Worm (Caenorhabditis elegans) whole organism, L4 larva: ENCODE measurements around the gene tmem-138.
A peak's percentile ranks its signal among the peaks of the same experiment; 100 is the strongest.

Experiments
- D1046.2 ChIP-seq: fragments of 200-800 bp; sonication (Bioruptor generic); IDR thresholded peaks from 2 replicates; pipeline ENCODE4 v1.3.6; 2022; ENCODE audit warnings: missing genetic modification characterization, missing compliant biosample characterization
- F10B5.3 ChIP-seq: sonication (generic microtip); optimal IDR thresholded peaks from 2 replicates; lab custom pipeline; 2016; ENCODE audit warnings: mild to moderate bottlenecking, missing genetic modification characterization, missing compliant biosample characterization
- F26F4.8 ChIP-seq: fragments of 200-800 bp; sonication (Bioruptor generic); conservative IDR thresholded peaks from 2 replicates; pipeline ENCODE4 v1.3.6; 2022; ENCODE audit warnings: missing genetic modification characterization, missing compliant biosample characterization
- R02D3.7 ChIP-seq: fragments of 150-350 bp; sonication (generic microtip); optimal IDR thresholded peaks from 3 replicates; lab custom pipeline; 2014; ENCODE audit warnings: missing biosample characterization, missing genetic modification characterization
- T20F7.1 ChIP-seq: fragments of 200-800 bp; sonication (Bioruptor generic); optimal IDR thresholded peaks from 2 replicates; lab custom pipeline; 2018; ENCODE audit warnings: mild to moderate bottlenecking, missing genetic modification characterization, missing compliant biosample characterization
- T26A8.4 ChIP-seq: fragments of 200-800 bp; sonication (Bioruptor generic); IDR thresholded peaks from 2 replicates; pipeline ENCODE4 v1.3.6; 2022; ENCODE audit warnings: missing genetic modification characterization, missing compliant biosample characterization
- ZK546.5 ChIP-seq, 2 experiments: sonication (generic microtip); optimal IDR thresholded peaks; 2 replicates each; lab custom pipeline; 2017; ENCODE audit warnings: missing biosample characterization in 2 of 2, missing genetic modification characterization in 2 of 2
- aha-1 ChIP-seq: fragments of 150-350 bp; peaks from one replicate; lab custom pipeline; 2014; ENCODE audit warnings: missing biosample characterization, missing genetic modification characterization
- aly-2 ChIP-seq: sonication (generic microtip); optimal IDR thresholded peaks from 2 replicates; lab custom pipeline; 2018; ENCODE audit warnings: missing biosample characterization, missing genetic modification characterization
- ama-1 ChIP-seq: fragments of 150-350 bp; optimal IDR thresholded peaks from 2 replicates; lab custom pipeline; 2014; ENCODE audit warnings: inconsistent platforms, mixed read lengths
- attf-4 ChIP-seq: sonication (generic microtip); optimal IDR thresholded peaks from 3 replicates; lab custom pipeline; 2017; ENCODE audit warnings: missing biosample characterization, missing genetic modification characterization
- ceh-28 ChIP-seq: fragments of 150-350 bp; optimal IDR thresholded peaks from 2 replicates; lab custom pipeline; 2014; ENCODE audit warnings: missing biosample characterization, missing genetic modification reagents, missing genetic modification characterization
- ceh-32 ChIP-seq: sonication (generic microtip); optimal IDR thresholded peaks from 2 replicates; lab custom pipeline; 2016; ENCODE audit warnings: mild to moderate bottlenecking, missing genetic modification characterization, missing compliant biosample characterization; ENCODE audit not compliant: poor library complexity
- ceh-44 ChIP-seq: fragments of 200-800 bp; sonication (Bioruptor generic); IDR thresholded peaks from 2 replicates; pipeline ENCODE4 v1.3.6; 2022; ENCODE audit warnings: missing genetic modification reagents, missing genetic modification characterization, missing compliant biosample characterization
- ceh-62 ChIP-seq: sonication (generic microtip); optimal IDR thresholded peaks from 2 replicates; lab custom pipeline; 2017; ENCODE audit warnings: missing biosample characterization, missing genetic modification characterization
- cey-2 ChIP-seq: sonication (generic microtip); optimal IDR thresholded peaks from 3 replicates; lab custom pipeline; 2017; ENCODE audit warnings: missing genetic modification characterization, mild to moderate bottlenecking, missing compliant biosample characterization, antibody characterized with exemption, borderline replicate concordance; ENCODE audit not compliant: insufficient read depth
- daf-12 ChIP-seq: fragments of 150-350 bp; optimal IDR thresholded peaks from 2 replicates; lab custom pipeline; 2014; ENCODE audit warnings: missing biosample characterization, missing genetic modification reagents, missing genetic modification characterization
- daf-16 ChIP-seq, 3 experiments: sonication (generic microtip); optimal IDR thresholded peaks; 2 replicates each; lab custom pipeline; 2016 to 2017; ENCODE audit warnings: missing genetic modification characterization in 3 of 3, missing genetic modification reagents in 3 of 3, mild to moderate bottlenecking in 2 of 3, missing compliant biosample characterization in 2 of 3, missing biosample characterization in 1 of 3, moderate library complexity in 1 of 3
- daf-19 ChIP-seq: fragments of 200-800 bp; sonication (Bioruptor generic); conservative IDR thresholded peaks from 2 replicates; pipeline ENCODE4 v1.3.6; 2022; ENCODE audit warnings: missing genetic modification characterization, missing compliant biosample characterization
- dmd-8 ChIP-seq: fragments of 200-800 bp; sonication (Bioruptor generic); IDR thresholded peaks from 2 replicates; pipeline ENCODE4 v1.3.6; 2022; ENCODE audit warnings: missing genetic modification characterization, missing compliant biosample characterization
- dmd-9 ChIP-seq: fragments of 200-800 bp; sonication (Bioruptor generic); IDR thresholded peaks from 2 replicates; pipeline ENCODE4 v1.3.6; 2022; ENCODE audit warnings: missing genetic modification reagents, missing genetic modification characterization, missing compliant biosample characterization
- duxl-1 ChIP-seq: sonication (generic microtip); optimal IDR thresholded peaks from 2 replicates; lab custom pipeline; 2016; ENCODE audit warnings: mild to moderate bottlenecking, missing genetic modification characterization, moderate library complexity, missing compliant biosample characterization; ENCODE audit not compliant: poor library complexity
- egl-27 ChIP-seq: sonication (generic microtip); optimal IDR thresholded peaks from 3 replicates; lab custom pipeline; 2017; ENCODE audit warnings: missing biosample characterization, missing genetic modification reagents, missing genetic modification characterization
- fkh-10 ChIP-seq: fragments of 150-350 bp; optimal IDR thresholded peaks from 2 replicates; lab custom pipeline; 2014; ENCODE audit warnings: missing biosample characterization, missing genetic modification reagents, missing genetic modification characterization
- fos-1 ChIP-seq: fragments of 150-350 bp; optimal IDR thresholded peaks from 2 replicates; lab custom pipeline; 2014; ENCODE audit warnings: missing biosample characterization, missing genetic modification characterization
- hif-1 ChIP-seq, 2 experiments: sonication (generic microtip); optimal IDR thresholded peaks; 2 replicates each; lab custom pipeline; 2016 to 2017; ENCODE audit warnings: missing compliant biosample characterization in 2 of 2, missing genetic modification characterization in 2 of 2, missing genetic modification reagents in 2 of 2, missing genotype in 2 of 2, mild to moderate bottlenecking in 1 of 2
- hlh-11 ChIP-seq: fragments of 200-800 bp; sonication (Bioruptor generic); optimal IDR thresholded peaks from 2 replicates; lab custom pipeline; 2018; ENCODE audit warnings: mild to moderate bottlenecking, missing genetic modification characterization, missing compliant biosample characterization
- hmg-1.1 ChIP-seq: fragments of 200-800 bp; sonication (Bioruptor generic); IDR thresholded peaks from 2 replicates; pipeline ENCODE4 v1.3.6; 2022; ENCODE audit warnings: missing genetic modification reagents, missing genetic modification characterization, missing compliant biosample characterization
- jun-1 ChIP-seq: fragments of 150-350 bp; optimal IDR thresholded peaks from 2 replicates; lab custom pipeline; 2014; ENCODE audit warnings: missing biosample characterization, missing genetic modification reagents, missing genetic modification characterization
- lim-7 ChIP-seq: fragments of 200-800 bp; sonication (Bioruptor generic); IDR thresholded peaks from 2 replicates; pipeline ENCODE4 v1.3.6; 2022; ENCODE audit warnings: missing genetic modification characterization, missing compliant biosample characterization
- lin-1 ChIP-seq: fragments of 200-800 bp; sonication (Bioruptor generic); IDR thresholded peaks from 2 replicates; pipeline ENCODE4 v1.3.6; 2022; ENCODE audit warnings: missing genetic modification reagents, missing genetic modification characterization, missing compliant biosample characterization
- lin-15B ChIP-seq: fragments of 150-350 bp; sonication (generic microtip); optimal IDR thresholded peaks from 3 replicates; lab custom pipeline; 2014; ENCODE audit warnings: missing biosample characterization, missing genetic modification characterization
- lin-29 ChIP-seq: fragments of 200-800 bp; sonication (Bioruptor generic); IDR thresholded peaks from 2 replicates; pipeline ENCODE4 v1.3.6; 2022; ENCODE audit warnings: missing genetic modification reagents, missing genetic modification characterization, missing compliant biosample characterization
- lin-38 ChIP-seq: fragments of 200-800 bp; sonication (Bioruptor generic); IDR thresholded peaks from 2 replicates; pipeline ENCODE4 v1.3.6; 2022; ENCODE audit warnings: missing genetic modification reagents, missing genetic modification characterization, missing compliant biosample characterization
- lin-39 ChIP-seq: fragments of 150-350 bp; optimal IDR thresholded peaks from 2 replicates; lab custom pipeline; 2014; ENCODE audit warnings: missing biosample characterization, missing genetic modification reagents, missing genetic modification characterization
- mdl-1 ChIP-seq, 2 experiments: fragments of 150-350 bp in 1 of 2; sonication (generic microtip) in 1 of 2; optimal IDR thresholded peaks; 2 replicates each; lab custom pipeline; 2014 to 2017; ENCODE audit warnings: missing biosample characterization in 2 of 2, missing genetic modification characterization in 2 of 2
- mep-1 ChIP-seq: fragments of 150-350 bp; sonication (generic microtip); optimal IDR thresholded peaks from 3 replicates; lab custom pipeline; 2014; ENCODE audit warnings: missing biosample characterization, missing genetic modification characterization
- mxl-3 ChIP-seq: fragments of 200-800 bp; sonication (Bioruptor generic); optimal IDR thresholded peaks from 2 replicates; lab custom pipeline; 2018; ENCODE audit warnings: mild to moderate bottlenecking, missing genetic modification characterization, missing compliant biosample characterization
- nhr-11 ChIP-seq: fragments of 150-350 bp; optimal IDR thresholded peaks from 2 replicates; lab custom pipeline; 2014; ENCODE audit warnings: missing biosample characterization, missing genetic modification characterization
- nhr-237 ChIP-seq: sonication (generic microtip); optimal IDR thresholded peaks from 2 replicates; lab custom pipeline; 2017; ENCODE audit warnings: missing biosample characterization, missing genetic modification characterization
- nhr-41 ChIP-seq: fragments of 200-800 bp; sonication (Bioruptor generic); IDR thresholded peaks from 2 replicates; pipeline ENCODE4 v1.3.6; 2022; ENCODE audit warnings: missing genetic modification reagents, missing genetic modification characterization, missing compliant biosample characterization
- nhr-48 ChIP-seq: sonication (generic microtip); optimal IDR thresholded peaks from 2 replicates; lab custom pipeline; 2016; ENCODE audit warnings: mild to moderate bottlenecking, missing genetic modification characterization, missing compliant biosample characterization
- nhr-76 ChIP-seq: fragments of 150-350 bp; optimal IDR thresholded peaks from 2 replicates; lab custom pipeline; 2014; ENCODE audit warnings: missing biosample characterization, missing genetic modification characterization
- php-3 ChIP-seq: fragments of 200-800 bp; sonication (Bioruptor generic); IDR thresholded peaks from 2 replicates; pipeline ENCODE4 v1.3.6; 2022; ENCODE audit warnings: missing genetic modification reagents, missing genetic modification characterization, missing compliant biosample characterization
- rbr-2 ChIP-seq: sonication (generic microtip); optimal IDR thresholded peaks from 2 replicates; lab custom pipeline; 2016; ENCODE audit warnings: missing genotype, missing genetic modification characterization, missing compliant biosample characterization
- set-16 ChIP-seq: fragments of 200-800 bp; sonication (Bioruptor generic); IDR thresholded peaks from 2 replicates; pipeline ENCODE4 v1.3.6; 2022; ENCODE audit warnings: missing genetic modification reagents, missing genetic modification characterization, missing compliant biosample characterization
- spr-3 ChIP-seq: fragments of 200-800 bp; sonication (Bioruptor generic); optimal IDR thresholded peaks from 2 replicates; lab custom pipeline; 2018; ENCODE audit warnings: mild to moderate bottlenecking, missing genetic modification characterization, missing compliant biosample characterization
- unc-130 ChIP-seq: sonication (generic microtip); optimal IDR thresholded peaks from 2 replicates; lab custom pipeline; 2016; ENCODE audit warnings: missing genetic modification reagents, missing genetic modification characterization, missing compliant biosample characterization
- vab-7 ChIP-seq: fragments of 200-800 bp; sonication (Bioruptor generic); IDR thresholded peaks from 2 replicates; pipeline ENCODE4 v1.3.6; 2022; ENCODE audit warnings: missing genetic modification reagents, missing genetic modification characterization, missing compliant biosample characterization
- zag-1 ChIP-seq: fragments of 150-350 bp; optimal IDR thresholded peaks from 2 replicates; lab custom pipeline; 2014; ENCODE audit warnings: missing biosample characterization, missing genetic modification characterization
- zip-2 ChIP-seq: fragments of 150-350 bp; optimal IDR thresholded peaks from 2 replicates; lab custom pipeline; 2014; ENCODE audit warnings: missing biosample characterization, missing genetic modification characterization
- ztf-11 ChIP-seq: fragments of 150-350 bp; optimal IDR thresholded peaks from 2 replicates; lab custom pipeline; 2014; ENCODE audit warnings: missing biosample characterization, missing genetic modification characterization

The tmem-138 gene

ce11 chrII:8131413-8131966, 25.6 kb upstream of the tmem-138 start:
- TF ChIP-seq ceh-62 (no peak), nhr-237 (tag; lab: Kevin White, UChicago) (no peak), nhr-41 (no peak), mep-1 (peak; percentile 25), lin-39 (tag; lab: Kevin White, UChicago) (no peak), ceh-44 (GFP tag; lab: Robert Waterston, UW) (no peak), daf-19 (GFP tag; lab: Robert Waterston, UW) (no peak), aha-1 (peak; percentile 97), nhr-11 (peak; percentile 73), hmg-1.1 (peak; percentile 67), mdl-1 (tag; optimal IDR thresholded peaks at IDR 0.05; lab: Kevin White, UChicago) (no peak), R02D3.7 (no peak), ztf-11 (tag; lab: Kevin White, UChicago) (no peak), F10B5.3 (tag; lab: Kevin White, UChicago) (no peak), cey-2 (tag; lab: Kevin White, UChicago) (no peak), attf-4 (tag; lab: Kevin White, UChicago) (no peak), hlh-11 (tag; lab: Kevin White, UChicago) (peak; percentile 49), egl-27 (no peak), D1046.2 (GFP tag; lab: Robert Waterston, UW) (0 out of 2 replicates have a peak, but pooled peaks have one; percentile 57), nhr-48 (tag; lab: Kevin White, UChicago) (no peak), ZK546.5 (tag; optimal IDR thresholded peaks at IDR 0.05; lab: Kevin White, UChicago) (no peak), daf-12 (tag; lab: Kevin White, UChicago) (no peak), fos-1 (no peak), T20F7.1 (no peak), daf-16 (GFP tag; optimal IDR thresholded peaks at IDR 0.05; lab: Kevin White, UChicago) (peak in 1 of 2 experiments; percentile 43), daf-16 (tag; optimal IDR thresholded peaks at IDR 0.05; lab: Kevin White, UChicago) (no peak), jun-1 (no peak), aly-2 (tag; lab: Kevin White, UChicago) (no peak), lin-29 (GFP tag; lab: Robert Waterston, UW) (no peak), unc-130 (no peak), vab-7 (GFP tag; lab: Robert Waterston, UW) (no peak), lin-1 (GFP tag; lab: Robert Waterston, UW) (no peak), php-3 (GFP tag; lab: Robert Waterston, UW) (no peak), set-16 (GFP tag; lab: Robert Waterston, UW) (peak; percentile 69), zag-1 (tag; lab: Kevin White, UChicago) (no peak), lim-7 (GFP tag; lab: Robert Waterston, UW) (no peak), spr-3 (GFP tag; lab: Kevin White, UChicago) (no peak), ceh-28 (no peak), rbr-2 (tag; lab: Kevin White, UChicago) (peak; percentile 81), hif-1 (tag; optimal IDR thresholded peaks at IDR 0.05; lab: Kevin White, UChicago) (peak in 1 of 2 experiments; percentile 43), T26A8.4 (GFP tag; lab: Robert Waterston, UW) (no peak; the same call in 1 of the 2 replicates), lin-38 (GFP tag; lab: Robert Waterston, UW) (peak; percentile 32; the same call in 1 of the 2 replicates), fkh-10 (GFP tag; lab: Kevin White, UChicago) (peak; percentile 67), duxl-1 (tag; lab: Kevin White, UChicago) (no peak), ceh-32 (tag; lab: Kevin White, UChicago) (no peak), lin-15B (tag; lab: Kevin White, UChicago) (no peak), dmd-8 (GFP tag; lab: Robert Waterston, UW) (no peak), F26F4.8 (GFP tag; lab: Robert Waterston, UW) (no peak), zip-2 (no peak), ama-1 (no peak), mxl-3 (GFP tag; lab: Kevin White, UChicago) (peak; percentile 35), dmd-9 (no peak), nhr-76 (tag; lab: Kevin White, UChicago) (no peak)
